Worm (Caenorhabditis elegans): ENCODE measurements around the gene F07F6.8.

The F07F6.8 gene

DNA sequence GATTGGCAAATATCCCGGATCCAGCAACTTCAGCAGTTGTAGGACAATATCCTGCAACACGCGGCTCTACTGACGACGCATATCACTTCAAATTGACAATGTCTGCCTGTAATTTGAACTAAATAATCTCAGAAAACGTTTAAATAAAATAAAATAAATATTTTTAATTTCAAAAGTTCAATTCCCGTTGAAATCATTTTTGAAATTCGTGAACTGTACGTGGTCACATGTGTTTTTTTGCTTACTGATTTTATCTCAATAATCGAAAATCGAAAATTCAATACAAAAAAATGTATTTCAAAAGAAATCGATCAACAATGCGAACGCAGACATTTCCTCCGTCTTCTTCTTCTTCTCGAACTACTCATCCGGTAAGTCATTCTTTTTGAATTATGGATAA lies 12.1 kb upstream of the F07F6.8 start, which contains the start of gene F07F6.1:
TSS of gene F07F6.1 (plus strand) at position 301 of the 400 bp plus-strand sequence.
- TF ChIP-seq nhr-67 (tag; optimal IDR thresholded peaks at IDR 0.05) (no peak), ceh-28 (tag; optimal IDR thresholded peaks at IDR 0.05) (no peak), ceh-9 (tag; optimal IDR thresholded peaks at IDR 0.05) (no peak), ztf-4 (tag; optimal IDR thresholded peaks at IDR 0.05) (no peak), aly-2 (tag; optimal IDR thresholded peaks at IDR 0.05) (no peak), ceh-16 (tag; optimal IDR thresholded peaks at IDR 0.05) (no peak), snpc-4 (tag; optimal IDR thresholded peaks at IDR 0.05) (no peak), egl-27 (tag; optimal IDR thresholded peaks at IDR 0.05) (no peak), unc-39 (tag; optimal IDR thresholded peaks at IDR 0.05) (no peak), elt-3 (tag; optimal IDR thresholded peaks at IDR 0.05) (no peak), eor-1 (tag; optimal IDR thresholded peaks at IDR 0.05) (no peak), nhr-43 (tag; optimal IDR thresholded peaks at IDR 0.05; ENCODE audit: poor library complexity, severe bottlenecking) (no peak), hmg-11 (tag; optimal IDR thresholded peaks at IDR 0.05) (no peak), sea-2 (GFP tag; optimal IDR thresholded peaks at IDR 0.05) (no peak), pqm-1 (tag; optimal IDR thresholded peaks at IDR 0.05) (no peak), ZK546.5 (tag; optimal IDR thresholded peaks at IDR 0.05) (no peak), fkh-2 (tag; optimal IDR thresholded peaks at IDR 0.05) (no peak)

ce11 chrII:5436833-5437232 lies 11.3 kb upstream of the F07F6.8 start, which contains the start of gene dct-5:
Gene dct-5, minus strand, starts transcription at chrII:5436933.
- TF ChIP-seq R02D3.7 (tag; optimal IDR thresholded peaks at IDR 0.05) (no peak), unc-39 (tag; optimal IDR thresholded peaks at IDR 0.05) (no peak), nhr-25 (tag; optimal IDR thresholded peaks at IDR 0.05) (peak; percentile 29), fkh-2 (tag; optimal IDR thresholded peaks at IDR 0.05) (no peak)

DNA sequence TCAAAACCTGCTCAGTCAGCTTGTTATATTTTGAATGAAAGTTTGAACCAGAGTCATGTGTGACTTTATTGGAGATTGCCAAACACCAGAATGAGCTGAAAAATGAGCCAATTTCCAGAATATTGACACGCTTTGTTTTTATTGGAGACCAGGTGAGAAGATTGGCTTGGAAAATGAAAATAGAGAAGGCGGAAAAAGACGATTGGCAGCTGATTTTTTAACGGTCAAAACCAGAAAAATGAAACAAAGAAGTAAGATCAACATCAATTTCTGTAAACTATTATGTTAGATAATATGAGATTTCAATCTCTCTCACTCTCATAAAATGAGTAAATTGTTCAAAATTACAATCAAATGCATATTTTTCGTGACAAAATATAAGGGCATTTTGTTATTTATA lies 7.5 kb upstream of the F07F6.8 start, which contains the start of gene srx-114:
TSS of gene srx-114 (minus strand) at position 101 of the 400 bp plus-strand sequence.
- no peak for TF ChIP-seq unc-62 (GFP tag; optimal IDR thresholded peaks at IDR 0.05)
- TF ChIP-seq jun-1 (tag; optimal IDR thresholded peaks at IDR 0.05): no peak
- no peak for TF ChIP-seq aly-2 (tag; optimal IDR thresholded peaks at IDR 0.05)
- no peak for TF ChIP-seq ceh-16 (tag; optimal IDR thresholded peaks at IDR 0.05)
- no peak for TF ChIP-seq ceh-9 (tag; optimal IDR thresholded peaks at IDR 0.05)
- no peak for TF ChIP-seq eor-1 (tag; optimal IDR thresholded peaks at IDR 0.05)
- no peak for TF ChIP-seq zag-1 (tag; optimal IDR thresholded peaks at IDR 0.05)

ce11 chrII:5429522-5430257 lies 4.2 kb upstream of the F07F6.8 start, which contains the start of the genes F07F6.4 and F07F6.2:
Gene F07F6.4, minus strand, starts transcription at chrII:5429572.
Gene F07F6.2, plus strand, starts transcription at chrII:5430207.
- TF ChIP-seq nhr-76 (tag; optimal IDR thresholded peaks at IDR 0.05) (no peak), tbx-2 (tag; optimal IDR thresholded peaks at IDR 0.05) (no peak), ceh-9 (tag; optimal IDR thresholded peaks at IDR 0.05) (no peak), elt-2 (tag; optimal IDR thresholded peaks at IDR 0.05) (peak; percentile 49), nfya-1 (tag; optimal IDR thresholded peaks at IDR 0.05; ENCODE audit: insufficient read depth) (peak; percentile 31), ztf-4 (tag; optimal IDR thresholded peaks at IDR 0.05) (no peak), mml-1 (tag; optimal IDR thresholded peaks at IDR 0.05) (no peak), ceh-28 (tag; optimal IDR thresholded peaks at IDR 0.05) (no peak), hmg-11 (tag; optimal IDR thresholded peaks at IDR 0.05) (peak; percentile 22), nhr-25 (tag; optimal IDR thresholded peaks at IDR 0.05) (peak; percentile 7), elt-1 (tag; optimal IDR thresholded peaks at IDR 0.05) (no peak), lin-15B (tag; optimal IDR thresholded peaks at IDR 0.05) (peak; percentile 28), snpc-4 (tag; optimal IDR thresholded peaks at IDR 0.05) (peak; percentile 41)

ce11 chrII:5426470-5426869 lies 937 bp upstream of the F07F6.8 start:
- TF ChIP-seq unc-62 (GFP tag; optimal IDR thresholded peaks at IDR 0.05) (no peak), elt-2 (tag; optimal IDR thresholded peaks at IDR 0.05) (peak; percentile 61), nhr-76 (tag; optimal IDR thresholded peaks at IDR 0.05) (no peak)

- TF ChIP-seq jun-1 (tag; optimal IDR thresholded peaks at IDR 0.05) (peak; percentile 11), ceh-28 (tag; optimal IDR thresholded peaks at IDR 0.05) (peak; percentile 32), nhr-25 (tag; optimal IDR thresholded peaks at IDR 0.05) (peak; percentile 49), ztf-11 (tag; optimal IDR thresholded peaks at IDR 0.05) (no peak), elt-2 (tag; optimal IDR thresholded peaks at IDR 0.05) (peak; percentile 85), pha-4 (tag; optimal IDR thresholded peaks at IDR 0.05) (peak; percentile 85), ama-1 (optimal IDR thresholded peaks at IDR 0.05) (peak; percentile 66), nhr-23 (tag; optimal IDR thresholded peaks at IDR 0.05) (peak; percentile 46), ceh-16 (tag; optimal IDR thresholded peaks at IDR 0.05) (no peak), ztf-4 (tag; optimal IDR thresholded peaks at IDR 0.05) (no peak), nhr-237 (tag; optimal IDR thresholded peaks at IDR 0.05) (no peak), hmg-11 (tag; optimal IDR thresholded peaks at IDR 0.05) (peak; percentile 49), nfya-1 (tag; optimal IDR thresholded peaks at IDR 0.05; ENCODE audit: insufficient read depth) (peak; percentile 82), tbx-2 (tag; optimal IDR thresholded peaks at IDR 0.05) (no peak), egl-27 (tag; optimal IDR thresholded peaks at IDR 0.05) (peak; percentile 6), lin-39 (tag; optimal IDR thresholded peaks at IDR 0.05) (peak; percentile 13)
These were observed 521 bp upstream of the F07F6.8 start for ce11 chrII:5426054-5426453.

Data from whole organism, L3 larva.